Worm (Caenorhabditis elegans): Measurements from ENCODE around the gene nspg-4.
A peak's percentile ranks its signal among the peaks of the same experiment; 100 is the strongest.

Gene nspg-4

DNA sequence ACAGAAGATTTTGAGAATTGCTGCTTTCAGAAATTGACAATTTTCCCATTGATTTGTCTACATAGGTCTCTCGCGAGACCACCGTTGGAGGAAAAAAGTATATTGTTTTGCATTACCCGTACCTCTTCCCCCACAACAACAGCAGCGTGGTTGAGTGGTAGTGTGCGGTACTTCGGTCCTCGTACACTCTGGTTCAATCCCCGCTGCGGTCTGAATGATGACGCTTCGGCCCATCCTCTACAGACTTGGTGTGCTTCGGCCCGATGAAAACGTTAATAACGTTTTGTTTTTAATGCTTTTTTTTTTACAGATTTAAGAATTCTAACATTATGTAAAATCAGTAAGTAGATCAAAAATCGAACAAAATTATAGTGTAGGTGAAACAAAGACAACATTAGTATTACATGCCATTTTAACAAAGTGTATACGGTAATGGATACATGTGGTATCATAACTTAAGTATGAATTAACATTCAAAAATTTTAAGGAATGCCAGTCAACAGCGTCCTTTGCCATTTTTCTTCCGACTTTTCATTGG is 2.2 kb downstream of the nspg-4 start, which contains the start of gene ZK816.3 (continued):
- TF ChIP-seq lin-11 (tag; optimal IDR thresholded peaks at IDR 0.05) (peak; percentile 43), pha-2 (tag; optimal IDR thresholded peaks at IDR 0.05) (peak; percentile 50), ceh-48 (tag; optimal IDR thresholded peaks at IDR 0.05) (no peak), ets-4 (tag; optimal IDR thresholded peaks at IDR 0.05) (no peak), unc-3 (GFP tag; conservative IDR thresholded peaks at IDR 0.05) (peak; percentile 46; the same call in 1 of the 2 replicates), unc-3 (tag; optimal IDR thresholded peaks at IDR 0.05) (no peak), ref-2 (tag; optimal IDR thresholded peaks at IDR 0.05) (no peak), ceh-2 (tag; optimal IDR thresholded peaks at IDR 0.05) (peak; percentile 28), ceh-19 (GFP tag; optimal IDR thresholded peaks at IDR 0.05) (peak; percentile 36), zip-5 (tag; optimal IDR thresholded peaks at IDR 0.05) (no peak), ceh-34 (tag; optimal IDR thresholded peaks at IDR 0.05) (peak; percentile 60), hlh-15 (tag; optimal IDR thresholded peaks at IDR 0.05) (peak; percentile 29), fax-1 (tag; optimal IDR thresholded peaks at IDR 0.05) (peak; percentile 35), eyg-1 (tag; optimal IDR thresholded peaks at IDR 0.05) (peak; percentile 30), ceh-14 (tag; optimal IDR thresholded peaks at IDR 0.05) (peak; percentile 4), pax-1 (tag; optimal IDR thresholded peaks at IDR 0.05) (no peak), ceh-6 (GFP tag; optimal IDR thresholded peaks at IDR 0.05) (peak; percentile 75)

- TF ChIP-seq sdc-2 (tag; optimal IDR thresholded peaks at IDR 0.05) (peak; percentile 7), C38D4.7 (GFP tag; optimal IDR thresholded peaks at IDR 0.05) (no peak), fkh-6 (tag; optimal IDR thresholded peaks at IDR 0.05) (peak; percentile 18), ceh-2 (tag; optimal IDR thresholded peaks at IDR 0.05) (no peak), tbx-2 (tag; optimal IDR thresholded peaks at IDR 0.05) (peak; percentile 1), hlh-6 (tag; optimal IDR thresholded peaks at IDR 0.05) (peak; percentile 14), rnt-1 (tag; optimal IDR thresholded peaks at IDR 0.05) (peak; percentile 17), ceh-45 (GFP tag; IDR thresholded peaks at IDR 0.05) (no peak), ceh-6 (GFP tag; optimal IDR thresholded peaks at IDR 0.05) (no peak)
Observed at ce11 chrX:3343620-3344197, 6.5 kb downstream of the nspg-4 start.

DNA sequence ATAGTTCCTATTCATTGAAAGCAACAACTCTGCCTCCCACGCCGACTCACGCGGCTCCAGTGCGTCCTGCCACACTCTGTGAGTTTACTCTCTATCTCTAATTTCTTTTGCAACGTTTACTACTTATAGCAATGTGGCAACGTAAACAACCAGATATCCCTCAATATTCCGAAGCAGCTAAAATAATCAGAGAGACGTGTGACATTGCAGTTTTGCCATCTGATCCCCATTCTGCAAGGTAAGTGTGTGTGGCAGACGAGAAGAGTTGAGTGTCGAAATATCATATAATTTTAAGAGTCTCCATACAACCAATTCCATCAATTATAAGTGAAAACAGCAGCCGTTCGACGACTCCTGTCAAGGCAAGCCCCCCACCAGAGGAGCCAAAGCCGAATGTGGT is 10.3 kb downstream of the nspg-4 start:
- TF ChIP-seq pag-3 (tag; optimal IDR thresholded peaks at IDR 0.05; ENCODE audit: borderline replicate concordance): no peak
- TF ChIP-seq tbx-7 (tag; optimal IDR thresholded peaks at IDR 0.05): no peak
- TF ChIP-seq syd-9 (tag; optimal IDR thresholded peaks at IDR 0.05): no peak
- no peak for TF ChIP-seq K09A11.1 (tag; optimal IDR thresholded peaks at IDR 0.05; ENCODE audit: insufficient read depth)
- no peak for TF ChIP-seq K02D7.2 (tag; optimal IDR thresholded peaks at IDR 0.05)
- TF ChIP-seq ceh-2 (tag; optimal IDR thresholded peaks at IDR 0.05): no peak
- TF ChIP-seq pha-4 (tag; optimal IDR thresholded peaks at IDR 0.05): no peak
- TF ChIP-seq C38D4.7 (GFP tag; optimal IDR thresholded peaks at IDR 0.05): no peak
- TF ChIP-seq pqm-1 (tag; optimal IDR thresholded peaks at IDR 0.05): no peak
- TF ChIP-seq fkh-6 (tag; optimal IDR thresholded peaks at IDR 0.05): no peak
- no peak for TF ChIP-seq elt-2 (tag; optimal IDR thresholded peaks at IDR 0.05)
- no peak for TF ChIP-seq ama-1 (optimal IDR thresholded peaks at IDR 0.05)
- no peak for TF ChIP-seq ceh-6 (GFP tag; optimal IDR thresholded peaks at IDR 0.05)

DNA sequence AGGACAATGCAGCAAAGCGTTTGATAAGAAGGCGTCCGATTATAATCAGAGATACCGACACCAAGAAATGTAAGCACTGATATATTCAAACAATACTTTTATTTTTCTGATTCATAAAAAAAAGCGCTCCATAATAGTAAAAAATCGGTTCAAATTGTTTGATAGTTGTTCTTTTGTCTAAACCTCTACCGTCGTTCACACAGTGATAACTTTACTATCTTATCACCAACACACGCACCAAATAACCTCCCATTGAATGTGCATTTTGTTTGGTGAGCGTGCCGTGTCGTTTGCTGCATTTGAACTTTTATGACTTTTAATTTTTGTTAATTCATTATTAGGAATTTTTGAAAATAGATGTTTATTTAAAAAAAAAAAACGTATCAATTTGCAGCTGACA is 16.1 kb downstream of the nspg-4 start:
- no peak for TF ChIP-seq lin-11 (tag; optimal IDR thresholded peaks at IDR 0.05)
- no peak for TF ChIP-seq fax-1 (tag; optimal IDR thresholded peaks at IDR 0.05)
- no peak for TF ChIP-seq pax-1 (tag; optimal IDR thresholded peaks at IDR 0.05)
- TF ChIP-seq dmd-4 (tag; optimal IDR thresholded peaks at IDR 0.05; ENCODE audit: borderline replicate concordance): no peak
- TF ChIP-seq elt-2 (tag; optimal IDR thresholded peaks at IDR 0.05): peak; percentile 71

DNA sequence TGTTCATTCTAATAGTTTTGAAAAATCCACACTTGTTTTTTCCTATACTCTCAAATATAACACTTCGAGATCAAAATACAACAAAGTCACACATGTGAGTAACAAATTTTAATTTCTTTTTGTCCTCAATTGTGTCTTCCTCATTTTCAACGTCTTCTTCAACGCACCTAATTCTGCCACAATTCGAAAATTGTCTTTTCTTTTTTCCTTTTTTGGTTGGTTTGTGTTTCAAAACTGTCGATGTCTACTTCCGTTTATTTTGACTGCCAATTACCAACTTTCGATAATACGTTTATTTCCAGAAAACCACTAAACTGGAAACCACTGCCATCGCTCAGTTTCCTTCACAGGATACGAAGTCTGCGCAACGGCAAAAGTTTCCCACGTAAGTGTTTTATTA is 17.4 kb downstream of the nspg-4 start, which contains the start of gene F11D5.1:
F11D5.1 (plus strand) TSS at position 301 of the 400 bp plus-strand sequence.
- no peak for TF ChIP-seq zip-5 (tag; optimal IDR thresholded peaks at IDR 0.05)
- no peak for TF ChIP-seq ama-1 (optimal IDR thresholded peaks at IDR 0.05)
- no peak for TF ChIP-seq unc-86 (tag; optimal IDR thresholded peaks at IDR 0.05)
- TF ChIP-seq dve-1 (tag; optimal IDR thresholded peaks at IDR 0.05): no peak
- TF ChIP-seq odd-2 (tag; optimal IDR thresholded peaks at IDR 0.05): no peak
- TF ChIP-seq ztf-16 (tag; optimal IDR thresholded peaks at IDR 0.05): no peak
- TF ChIP-seq hlh-15 (tag; optimal IDR thresholded peaks at IDR 0.05): no peak
- no peak for TF ChIP-seq pros-1 (tag; optimal IDR thresholded peaks at IDR 0.05)
